Fruit fly (Drosophila melanogaster): ENCODE measurements around the gene Polr3I.

The Polr3I gene

dm6 chrX:16880013-16880412, 4.4 kb upstream of the Polr3I start:
- TF ChIP-seq CG15710 (tag; optimal IDR thresholded peaks at IDR 0.05), result no peak
- no peak for TF ChIP-seq CG8159 (tag; optimal IDR thresholded peaks at IDR 0.05)
- TF ChIP-seq Pif1A (GFP tag; optimal IDR thresholded peaks at IDR 0.05), result no peak
- TF ChIP-seq CG14655 (GFP tag; optimal IDR thresholded peaks at IDR 0.05), result no peak
- TF ChIP-seq Snoo (tag; optimal IDR thresholded peaks at IDR 0.05), result no peak
- no peak for TF ChIP-seq rn (GFP tag; IDR thresholded peaks at IDR 0.05)
- no peak for TF ChIP-seq CG32121 (GFP tag; IDR thresholded peaks at IDR 0.05)

- no peak for TF ChIP-seq CG13204 (GFP tag; optimal IDR thresholded peaks at IDR 0.05)
- TF ChIP-seq CG9948 (tag; optimal IDR thresholded peaks at IDR 0.05), result peak; percentile 10
- peak; percentile 11 for TF ChIP-seq CG17806 (tag; optimal IDR thresholded peaks at IDR 0.05)
- TF ChIP-seq Pif1A (GFP tag; optimal IDR thresholded peaks at IDR 0.05), result no peak
- peak; percentile 23 for TF ChIP-seq CG15710 (tag; optimal IDR thresholded peaks at IDR 0.05)
- TF ChIP-seq Ets98B (GFP tag; IDR thresholded peaks at IDR 0.05), result no peak
- TF ChIP-seq CG8301 (tag; optimal IDR thresholded peaks at IDR 0.05), result no peak
- TF ChIP-seq CG4496 (GFP tag; IDR thresholded peaks at IDR 0.05), result 0 out of 3 replicates have a peak, but pooled peaks have one; percentile 20
- no peak for TF ChIP-seq CG32121 (GFP tag; IDR thresholded peaks at IDR 0.05)
Observed at dm6 chrX:16881015-16881414, 3.4 kb upstream of the Polr3I start, which contains the start of gene CG4872. TSS of gene CG4872 (plus strand) at chrX:16881347.

dm6 chrX:16886551-16886950, 2.2 kb downstream of the Polr3I start, which contains the start of the genes DENR and CG4880:
TSS of gene DENR (minus strand) at chrX:16886560.
TSS of gene CG4880 (plus strand) at chrX:16886818.
- no peak for TF ChIP-seq gl (tag; optimal IDR thresholded peaks at IDR 0.05)

dm6 chrX:16889510-16889909, 5.1 kb downstream of the Polr3I start, which contains the start of gene CG13002:
TSS of gene CG13002 (plus strand) at chrX:16889810.
- TF ChIP-seq CG8301 (tag; optimal IDR thresholded peaks at IDR 0.05), result no peak

dm6 chrX:16890599-16890998, 6.2 kb downstream of the Polr3I start:
- 0 out of 3 replicates have a peak, but pooled peaks have one; percentile 14 for TF ChIP-seq fd96Ca (GFP tag; IDR thresholded peaks at IDR 0.05)
- TF ChIP-seq CG8301 (tag; optimal IDR thresholded peaks at IDR 0.05), result no peak

dm6 chrX:16893034-16893433, 8.7 kb downstream of the Polr3I start:
- TF ChIP-seq CG9948 (tag; optimal IDR thresholded peaks at IDR 0.05) (no peak), D1 (tag; optimal IDR thresholded peaks at IDR 0.05) (no peak), EcR (GFP tag; optimal IDR thresholded peaks at IDR 0.05) (no peak), CG13204 (GFP tag; optimal IDR thresholded peaks at IDR 0.05) (no peak), CG32121 (GFP tag; IDR thresholded peaks at IDR 0.05) (no peak), Pif1B (GFP tag; optimal IDR thresholded peaks at IDR 0.05) (no peak), CG4496 (GFP tag; IDR thresholded peaks at IDR 0.05) (no peak), CG14655 (GFP tag; optimal IDR thresholded peaks at IDR 0.05) (no peak), Ets98B (GFP tag; IDR thresholded peaks at IDR 0.05) (no peak), Snoo (tag; optimal IDR thresholded peaks at IDR 0.05) (no peak), Pif1A (GFP tag; optimal IDR thresholded peaks at IDR 0.05) (no peak), CG8159 (tag; optimal IDR thresholded peaks at IDR 0.05) (no peak), CG15710 (tag; optimal IDR thresholded peaks at IDR 0.05) (no peak), gl (tag; optimal IDR thresholded peaks at IDR 0.05) (no peak), CG12605 (GFP tag; IDR thresholded peaks at IDR 0.05) (no peak), CG17806 (tag; optimal IDR thresholded peaks at IDR 0.05) (no peak), fd96Ca (GFP tag; IDR thresholded peaks at IDR 0.05) (no peak), rn (GFP tag; IDR thresholded peaks at IDR 0.05) (no peak), CG10348 (GFP tag; IDR thresholded peaks at IDR 0.05) (no peak)

dm6 chrX:16897087-16897486, 12.7 kb downstream of the Polr3I start, which contains the start of gene CG33252:
TSS of gene CG33252 (minus strand) at chrX:16897187.
- TF ChIP-seq CG9948 (tag; optimal IDR thresholded peaks at IDR 0.05) (no peak), Ets98B (GFP tag; IDR thresholded peaks at IDR 0.05) (no peak), CG15710 (tag; optimal IDR thresholded peaks at IDR 0.05) (no peak), rn (GFP tag; IDR thresholded peaks at IDR 0.05) (no peak), Pif1B (GFP tag; optimal IDR thresholded peaks at IDR 0.05) (no peak), CG34367 (tag; optimal IDR thresholded peaks at IDR 0.05) (no peak), CG13204 (GFP tag; optimal IDR thresholded peaks at IDR 0.05) (no peak), CG32121 (GFP tag; IDR thresholded peaks at IDR 0.05) (no peak), CG14655 (GFP tag; optimal IDR thresholded peaks at IDR 0.05) (no peak), CG17806 (tag; optimal IDR thresholded peaks at IDR 0.05) (no peak), CG12605 (GFP tag; IDR thresholded peaks at IDR 0.05) (no peak), CG10348 (GFP tag; IDR thresholded peaks at IDR 0.05) (no peak), CG4496 (GFP tag; IDR thresholded peaks at IDR 0.05) (no peak), Snoo (tag; optimal IDR thresholded peaks at IDR 0.05) (no peak), fd96Ca (GFP tag; IDR thresholded peaks at IDR 0.05) (no peak), EcR (GFP tag; optimal IDR thresholded peaks at IDR 0.05) (no peak), D1 (tag; optimal IDR thresholded peaks at IDR 0.05) (no peak), gl (tag; optimal IDR thresholded peaks at IDR 0.05) (no peak)

dm6 chrX:16900283-16900682, 15.9 kb downstream of the Polr3I start:
- TF ChIP-seq CG4496 (GFP tag; IDR thresholded peaks at IDR 0.05), result no peak
- TF ChIP-seq Pif1A (GFP tag; optimal IDR thresholded peaks at IDR 0.05), result no peak
- TF ChIP-seq CG8301 (tag; optimal IDR thresholded peaks at IDR 0.05), result no peak
- TF ChIP-seq CG14655 (GFP tag; optimal IDR thresholded peaks at IDR 0.05), result no peak
- TF ChIP-seq CG32121 (GFP tag; IDR thresholded peaks at IDR 0.05), result 0 out of 2 replicates have a peak, but pooled peaks have one; percentile 1
- no peak for TF ChIP-seq CG15710 (tag; optimal IDR thresholded peaks at IDR 0.05)
- TF ChIP-seq CG13204 (GFP tag; optimal IDR thresholded peaks at IDR 0.05), result no peak
- peak; percentile 60 for TF ChIP-seq EcR (GFP tag; optimal IDR thresholded peaks at IDR 0.05)
- TF ChIP-seq CG34367 (tag; optimal IDR thresholded peaks at IDR 0.05), result no peak
- no peak for TF ChIP-seq D1 (tag; optimal IDR thresholded peaks at IDR 0.05)
- no peak for TF ChIP-seq Ets98B (GFP tag; IDR thresholded peaks at IDR 0.05)
